Worm (Caenorhabditis elegans) whole organism, L3 larva: Measurements from ENCODE around the gene frpr-5.

ENCODE experiments used
- R02D3.7 ChIP-seq: fragments of 150-350 bp; optimal IDR thresholded peaks from 2 replicates; lab custom pipeline; 2014; ENCODE audit warnings: missing biosample characterization, missing genetic modification characterization
- ceh-28 ChIP-seq: fragments of 150-350 bp; optimal IDR thresholded peaks from 2 replicates; lab custom pipeline; 2014; ENCODE audit warnings: missing biosample characterization, missing genetic modification reagents, missing genetic modification characterization
- nhr-237 ChIP-seq: fragments of 150-350 bp; optimal IDR thresholded peaks from 2 replicates; lab custom pipeline; 2014; ENCODE audit warnings: missing biosample characterization, missing genetic modification characterization
- unc-62 ChIP-seq: fragments of 150-350 bp; sonication (generic microtip); optimal IDR thresholded peaks from 4 replicates; lab custom pipeline; 2014; ENCODE audit warnings: missing biosample characterization, missing genetic modification reagents, missing genetic modification characterization

DNA sequence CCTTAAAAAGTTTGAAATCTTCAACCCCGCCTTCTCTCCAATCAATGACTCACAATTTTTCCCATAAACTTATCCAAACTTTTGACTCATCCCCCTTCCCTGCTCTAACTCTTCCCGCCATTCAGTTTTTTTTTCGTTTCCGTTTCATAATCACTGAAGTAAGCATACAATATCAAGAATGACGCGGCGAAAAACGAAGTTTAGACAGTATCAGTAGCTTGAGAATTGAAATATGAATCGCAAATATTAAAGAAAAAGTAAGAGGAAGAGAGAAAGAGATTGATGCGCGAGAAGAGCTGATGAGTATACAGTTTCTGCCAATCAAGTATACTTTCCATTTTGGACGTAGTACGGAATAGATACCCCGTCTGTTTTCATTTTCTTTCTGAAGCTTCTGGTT is 41.6 kb upstream of the frpr-5 start:
- no peak for TF ChIP-seq unc-62 (GFP tag; lab: Kevin White, UChicago)
- TF ChIP-seq R02D3.7 (tag; lab: Kevin White, UChicago) = no peak
- TF ChIP-seq nhr-237 = no peak
- TF ChIP-seq ceh-28 (tag; lab: Kevin White, UChicago) = no peak
